Worm (Caenorhabditis elegans) whole organism, mixed stage, embryonic: ENCODE measurements around the gene nhr-101.

ENCODE experiments used
- M03D4.4 ChIP-seq: sonication (generic microtip); optimal IDR thresholded peaks from 2 replicates; lab custom pipeline; 2017; ENCODE audit warnings: mild to moderate bottlenecking, missing genetic modification characterization, missing compliant biosample characterization
- blmp-1 ChIP-seq: fragments of 150-350 bp; optimal IDR thresholded peaks from 2 replicates; lab custom pipeline; 2014; ENCODE audit warnings: missing biosample characterization, missing genetic modification characterization
- lin-13 ChIP-seq: fragments of 150-350 bp; optimal IDR thresholded peaks from 2 replicates; lab custom pipeline; 2014; ENCODE audit warnings: missing biosample characterization, missing genetic modification characterization

- no peak for TF ChIP-seq M03D4.4 (tag; lab: Kevin White, UChicago)
- TF ChIP-seq blmp-1 (tag; lab: Kevin White, UChicago) = no peak
- no peak for TF ChIP-seq lin-13
These were observed 37.8 kb upstream of the nhr-101 start for ce11 chrV:11532535-11532853.
